Worm (Caenorhabditis elegans): ENCODE data around the gene far-8.

The far-8 gene

ce11 chrIII:842630-843029, at the start of gene far-8:
TSS of gene far-8 (plus strand) at chrIII:842930.
- TF ChIP-seq ztf-23 (GFP tag; IDR thresholded peaks at IDR 0.05) (no peak), tab-1 (GFP tag; IDR thresholded peaks at IDR 0.05) (no peak), cog-1 (tag; optimal IDR thresholded peaks at IDR 0.05) (no peak), med-1 (GFP tag; optimal IDR thresholded peaks at IDR 0.05; ENCODE audit: insufficient read depth) (no peak), klf-2 (GFP tag; conservative IDR thresholded peaks at IDR 0.05) (no peak), flt-1 (GFP tag; IDR thresholded peaks at IDR 0.05) (no peak), ztf-29 (GFP tag; IDR thresholded peaks at IDR 0.05) (no peak), ref-1 (GFP tag; conservative IDR thresholded peaks at IDR 0.05) (no peak), T22C8.4 (GFP tag; IDR thresholded peaks at IDR 0.05) (no peak)

ce11 chrIII:793595-793994, 49.1 kb upstream of the far-8 start, which contains the start of gene snt-2:
TSS of gene snt-2 (minus strand) at chrIII:793733.
- TF ChIP-seq ztf-29 (GFP tag; IDR thresholded peaks at IDR 0.05) (no peak), flt-1 (GFP tag; IDR thresholded peaks at IDR 0.05) (0 out of 2 replicates have a peak, but pooled peaks have one; percentile 41), T22C8.4 (GFP tag; IDR thresholded peaks at IDR 0.05) (no peak)

ce11 chrIII:794000-794399, 48.7 kb upstream of the far-8 start, which contains the start of gene rps-29:
TSS of gene rps-29 (plus strand) at chrIII:794300.
- TF ChIP-seq klf-2 (GFP tag; conservative IDR thresholded peaks at IDR 0.05) (no peak), med-1 (GFP tag; optimal IDR thresholded peaks at IDR 0.05; ENCODE audit: insufficient read depth) (no peak), T22C8.4 (GFP tag; IDR thresholded peaks at IDR 0.05) (peak; percentile 71)

ce11 chrIII:794984-795596, 47.6 kb upstream of the far-8 start, which contains the start of gene trpp-11:
TSS of gene trpp-11 (plus strand) at chrIII:795136.
- no peak for TF ChIP-seq tab-1 (GFP tag; IDR thresholded peaks at IDR 0.05)
- no peak for TF ChIP-seq T22C8.4 (GFP tag; IDR thresholded peaks at IDR 0.05)
- no peak for TF ChIP-seq ztf-23 (GFP tag; IDR thresholded peaks at IDR 0.05)
- TF ChIP-seq ztf-29 (GFP tag; IDR thresholded peaks at IDR 0.05), result no peak
- no peak for TF ChIP-seq klf-2 (GFP tag; conservative IDR thresholded peaks at IDR 0.05)
- TF ChIP-seq cog-1 (tag; optimal IDR thresholded peaks at IDR 0.05), result no peak
- no peak for TF ChIP-seq med-1 (GFP tag; optimal IDR thresholded peaks at IDR 0.05; ENCODE audit: insufficient read depth)
- no peak for TF ChIP-seq flt-1 (GFP tag; IDR thresholded peaks at IDR 0.05)
- no peak for TF ChIP-seq ref-1 (GFP tag; conservative IDR thresholded peaks at IDR 0.05)

ce11 chrIII:797507-797906, 45.2 kb upstream of the far-8 start:
- TF ChIP-seq ztf-23 (GFP tag; IDR thresholded peaks at IDR 0.05), result no peak
- TF ChIP-seq T22C8.4 (GFP tag; IDR thresholded peaks at IDR 0.05), result no peak
- TF ChIP-seq ref-1 (GFP tag; conservative IDR thresholded peaks at IDR 0.05), result no peak
- TF ChIP-seq tab-1 (GFP tag; IDR thresholded peaks at IDR 0.05), result no peak
- TF ChIP-seq flt-1 (GFP tag; IDR thresholded peaks at IDR 0.05), result no peak
- no peak for TF ChIP-seq ztf-29 (GFP tag; IDR thresholded peaks at IDR 0.05)
- no peak for TF ChIP-seq med-1 (GFP tag; optimal IDR thresholded peaks at IDR 0.05; ENCODE audit: insufficient read depth)
- no peak for TF ChIP-seq klf-2 (GFP tag; conservative IDR thresholded peaks at IDR 0.05)
- TF ChIP-seq cog-1 (tag; optimal IDR thresholded peaks at IDR 0.05), result no peak

- no peak for TF ChIP-seq cog-1 (tag; optimal IDR thresholded peaks at IDR 0.05)
These were observed 40.7 kb upstream of the far-8 start for ce11 chrIII:802041-802440.

ce11 chrIII:811544-811943, 31.2 kb upstream of the far-8 start, which contains the start of gene daf-7:
TSS of gene daf-7 (plus strand) at chrIII:811844.
- TF ChIP-seq klf-2 (GFP tag; conservative IDR thresholded peaks at IDR 0.05), result no peak

ce11 chrIII:815845-816244, 26.9 kb upstream of the far-8 start, which contains the start of gene dac-1:
TSS of gene dac-1 (plus strand) at chrIII:816145.
- TF ChIP-seq med-1 (GFP tag; optimal IDR thresholded peaks at IDR 0.05; ENCODE audit: insufficient read depth) (no peak), tab-1 (GFP tag; IDR thresholded peaks at IDR 0.05) (no peak), klf-2 (GFP tag; conservative IDR thresholded peaks at IDR 0.05) (no peak), ref-1 (GFP tag; conservative IDR thresholded peaks at IDR 0.05) (no peak), ztf-23 (GFP tag; IDR thresholded peaks at IDR 0.05) (no peak), ztf-29 (GFP tag; IDR thresholded peaks at IDR 0.05) (no peak), T22C8.4 (GFP tag; IDR thresholded peaks at IDR 0.05) (no peak), flt-1 (GFP tag; IDR thresholded peaks at IDR 0.05) (no peak), cog-1 (tag; optimal IDR thresholded peaks at IDR 0.05) (no peak)

- TF ChIP-seq klf-2 (GFP tag; conservative IDR thresholded peaks at IDR 0.05), result no peak
- TF ChIP-seq ztf-23 (GFP tag; IDR thresholded peaks at IDR 0.05), result no peak
- TF ChIP-seq cog-1 (tag; optimal IDR thresholded peaks at IDR 0.05), result no peak
- TF ChIP-seq ztf-29 (GFP tag; IDR thresholded peaks at IDR 0.05), result no peak
- TF ChIP-seq T22C8.4 (GFP tag; IDR thresholded peaks at IDR 0.05), result no peak
- no peak for TF ChIP-seq ref-1 (GFP tag; conservative IDR thresholded peaks at IDR 0.05)
- no peak for TF ChIP-seq flt-1 (GFP tag; IDR thresholded peaks at IDR 0.05)
- no peak for TF ChIP-seq med-1 (GFP tag; optimal IDR thresholded peaks at IDR 0.05; ENCODE audit: insufficient read depth)
- no peak for TF ChIP-seq tab-1 (GFP tag; IDR thresholded peaks at IDR 0.05)
These were observed 23.4 kb upstream of the far-8 start for ce11 chrIII:819313-819712.

ce11 chrIII:822546-823272, 20.0 kb upstream of the far-8 start, which contains the start of gene clec-149:
TSS of gene clec-149 (plus strand) at chrIII:823222.
- no peak for TF ChIP-seq tab-1 (GFP tag; IDR thresholded peaks at IDR 0.05)
- no peak for TF ChIP-seq flt-1 (GFP tag; IDR thresholded peaks at IDR 0.05)
- no peak for TF ChIP-seq klf-2 (GFP tag; conservative IDR thresholded peaks at IDR 0.05)

All from whole organism, midembryonic.